Fruit fly (Drosophila melanogaster) whole organism, embryonic: ENCODE measurements around the gene CG3008.
A peak's percentile ranks its signal among the peaks of the same experiment; 100 is the strongest.

Experiments
- CG12071 ChIP-seq: fragments of 200-800 bp; sonication (Bioruptor generic); optimal IDR thresholded peaks from 3 replicates; lab custom pipeline; 2018; ENCODE audit warnings: missing biosample characterization, mild to moderate bottlenecking, missing genetic modification characterization
- CG13424 ChIP-seq: fragments of 200-800 bp; sonication (Bioruptor generic); optimal IDR thresholded peaks from 2 replicates; lab custom pipeline; 2019; ENCODE audit warnings: missing biosample characterization, mild to moderate bottlenecking, missing genetic modification characterization, moderate library complexity
- CG15269 ChIP-seq: fragments of 200-800 bp; sonication (Bioruptor generic); optimal IDR thresholded peaks from 2 replicates; lab custom pipeline; 2018; ENCODE audit warnings: missing biosample characterization, mild to moderate bottlenecking, missing genetic modification characterization, moderate library complexity
- CG15601 ChIP-seq: fragments of 200-800 bp; sonication (Bioruptor generic); optimal IDR thresholded peaks from 3 replicates; lab custom pipeline; 2019; ENCODE audit warnings: missing biosample characterization, mild to moderate bottlenecking, missing genetic modification characterization, moderate library complexity
- CG1832 ChIP-seq: fragments of 200-800 bp; sonication (Bioruptor generic); optimal IDR thresholded peaks from 2 replicates; lab custom pipeline; 2017; ENCODE audit warnings: missing biosample characterization, mild to moderate bottlenecking, missing genetic modification characterization, inconsistent platforms
- CG18476 ChIP-seq: fragments of 200-800 bp; sonication (Bioruptor generic); optimal IDR thresholded peaks from 2 replicates; lab custom pipeline; 2016; ENCODE audit warnings: missing biosample characterization, mild to moderate bottlenecking, missing genetic modification characterization
- CG18599 ChIP-seq: fragments of 200-800 bp; sonication (Bioruptor generic); optimal IDR thresholded peaks from 3 replicates; lab custom pipeline; 2017; ENCODE audit warnings: missing biosample characterization, missing genetic modification characterization, mild to moderate bottlenecking, moderate library complexity, missing genetic modification reagents
- CG2120 ChIP-seq: fragments of 200-800 bp; sonication (Bioruptor generic); optimal IDR thresholded peaks from 3 replicates; lab custom pipeline; 2016; ENCODE audit warnings: missing biosample characterization, missing genetic modification characterization
- CG2678 ChIP-seq: fragments of 200-800 bp; sonication (Bioruptor generic); optimal IDR thresholded peaks from 3 replicates; lab custom pipeline; 2019; ENCODE audit warnings: missing biosample characterization, mild to moderate bottlenecking, missing genetic modification characterization, moderate library complexity
- CG30431 ChIP-seq: fragments of 200-800 bp; sonication (Bioruptor generic); optimal IDR thresholded peaks from 2 replicates; lab custom pipeline; 2017; ENCODE audit warnings: missing biosample characterization, missing genetic modification characterization
- CG3838 ChIP-seq: fragments of 200-800 bp; sonication (Bioruptor generic); optimal IDR thresholded peaks from 3 replicates; lab custom pipeline; 2016; ENCODE audit warnings: missing biosample characterization, missing genetic modification characterization
- CG4328 ChIP-seq: fragments of 200-800 bp; sonication (Bioruptor generic); optimal IDR thresholded peaks from 3 replicates; lab custom pipeline; 2017; ENCODE audit warnings: missing biosample characterization, missing genetic modification reagents, missing genetic modification characterization
- CG9797 ChIP-seq: fragments of 200-800 bp; sonication (Bioruptor generic); optimal IDR thresholded peaks from 3 replicates; lab custom pipeline; 2018; ENCODE audit warnings: missing biosample characterization, mild to moderate bottlenecking, missing genetic modification characterization
- Deaf1 ChIP-seq: fragments of 200-800 bp; optimal IDR thresholded peaks from 3 replicates; lab custom pipeline; 2019; ENCODE audit warnings: missing biosample characterization, mild to moderate bottlenecking, missing genetic modification characterization, moderate library complexity
- Drgx ChIP-seq: fragments of 200-800 bp; sonication (Bioruptor generic); IDR thresholded peaks from 2 replicates; pipeline ENCODE4 v1.3.6; 2022; ENCODE audit warnings: missing biosample characterization, missing genetic modification characterization
- E2f1 ChIP-seq: fragments of 200-800 bp; sonication (Bioruptor generic); IDR thresholded peaks from 2 replicates; pipeline ENCODE4 v1.3.6; 2022; ENCODE audit warnings: missing biosample characterization, missing genetic modification characterization
- Fer3 ChIP-seq: fragments of 200-800 bp; sonication (Bioruptor generic); optimal IDR thresholded peaks from 2 replicates; lab custom pipeline; 2018; ENCODE audit warnings: missing biosample characterization, mild to moderate bottlenecking, missing genetic modification characterization, moderate library complexity
- Hmx ChIP-seq: fragments of 200-800 bp; sonication (Bioruptor generic); optimal IDR thresholded peaks from 2 replicates; lab custom pipeline; 2016; ENCODE audit warnings: missing biosample characterization, missing genetic modification characterization
- Lpt ChIP-seq: fragments of >200 bp; optimal IDR thresholded peaks from 2 replicates; lab custom pipeline; 2018; ENCODE audit warnings: missing biosample characterization, missing genetic modification characterization
- Nf-YC ChIP-seq: fragments of 200-800 bp; optimal IDR thresholded peaks from 3 replicates; lab custom pipeline; 2019; ENCODE audit warnings: missing biosample characterization, mild to moderate bottlenecking, missing genetic modification characterization, moderate library complexity
- Sox102F ChIP-seq: fragments of 200-800 bp; sonication (Bioruptor generic); optimal IDR thresholded peaks from 2 replicates; lab custom pipeline; 2018; ENCODE audit warnings: missing biosample characterization, mild to moderate bottlenecking, missing genetic modification characterization, moderate library complexity
- ac ChIP-seq: fragments of 200-800 bp; sonication (Bioruptor generic); optimal IDR thresholded peaks from 3 replicates; lab custom pipeline; 2017; ENCODE audit warnings: missing biosample characterization, mild to moderate bottlenecking, missing genetic modification characterization
- ara ChIP-seq: fragments of 200-800 bp; sonication (Bioruptor generic); IDR thresholded peaks from 2 replicates; pipeline ENCODE4 v1.3.6; 2022; ENCODE audit warnings: missing biosample characterization, missing genetic modification characterization
- bcd ChIP-seq: fragments of 200-800 bp; sonication (Bioruptor generic); optimal IDR thresholded peaks from 2 replicates; lab custom pipeline; 2017; ENCODE audit warnings: missing biosample characterization, mild to moderate bottlenecking, missing genetic modification characterization
- br ChIP-seq: fragments of >200 bp; optimal IDR thresholded peaks from 2 replicates; lab custom pipeline; 2017
- bsh ChIP-seq, 2 experiments: fragments of 200-800 bp; sonication (Bioruptor generic); optimal IDR thresholded peaks; 2 replicates each; lab custom pipeline; 2017 to 2018; ENCODE audit warnings: mild to moderate bottlenecking in 2 of 2, missing biosample characterization in 2 of 2, missing genetic modification characterization in 2 of 2, moderate library complexity in 1 of 2
- caup ChIP-seq: fragments of 200-800 bp; sonication (Bioruptor generic); optimal IDR thresholded peaks from 3 replicates; lab custom pipeline; 2017; ENCODE audit warnings: missing biosample characterization, mild to moderate bottlenecking, missing genetic modification characterization, moderate library complexity; ENCODE audit not compliant: severe bottlenecking
- ci ChIP-seq: fragments of 200-800 bp; sonication (Bioruptor generic); IDR thresholded peaks from 3 replicates; pipeline ENCODE4 v1.3.6; 2022; ENCODE audit warnings: missing biosample characterization, missing genetic modification characterization
- corto ChIP-seq: fragments of 200-800 bp; sonication (Bioruptor generic); optimal IDR thresholded peaks from 2 replicates; lab custom pipeline; 2016; ENCODE audit warnings: missing biosample characterization, mild to moderate bottlenecking, missing genetic modification characterization, moderate library complexity
- dmrt11E ChIP-seq: fragments of 200-800 bp; sonication (Bioruptor generic); optimal IDR thresholded peaks from 3 replicates; lab custom pipeline; 2018; ENCODE audit warnings: missing biosample characterization, mild to moderate bottlenecking, missing genetic modification characterization, moderate library complexity
- gce ChIP-seq: fragments of 200-800 bp; sonication (Bioruptor generic); IDR thresholded peaks from 3 replicates; pipeline ENCODE4 v1.3.6; 2022; ENCODE audit warnings: missing biosample characterization, missing genetic modification characterization
- gem ChIP-seq: fragments of 200-800 bp; sonication (Bioruptor generic); optimal IDR thresholded peaks from 2 replicates; lab custom pipeline; 2019; ENCODE audit warnings: missing biosample characterization, mild to moderate bottlenecking, missing genetic modification characterization, moderate library complexity
- grau ChIP-seq: fragments of 200-800 bp; optimal IDR thresholded peaks from 3 replicates; lab custom pipeline; 2019; ENCODE audit warnings: missing biosample characterization, mild to moderate bottlenecking, missing genetic modification characterization, moderate library complexity
- h ChIP-seq: fragments of >200 bp; optimal IDR thresholded peaks from 2 replicates; lab custom pipeline; 2017
- hkb ChIP-seq, 2 experiments: fragments of 200-800 bp in 1 of 2; fragments of >200 bp in 1 of 2; sonication (Bioruptor generic) in 1 of 2; IDR thresholded peaks in 1 of 2; optimal IDR thresholded peaks in 1 of 2; 2 replicates each; pipeline versions ENCODE4 v1.3.6 to Lab custom; 2017 to 2022; ENCODE audit warnings: missing biosample characterization in 1 of 2, missing genetic modification characterization in 1 of 2
- kni ChIP-seq: fragments of 200-800 bp; sonication (Bioruptor generic); optimal IDR thresholded peaks from 3 replicates; lab custom pipeline; 2017; ENCODE audit warnings: mild to moderate bottlenecking, missing biosample characterization, missing genetic modification reagents, missing genetic modification characterization
- lab ChIP-seq: fragments of 200-800 bp; sonication (Bioruptor generic); optimal IDR thresholded peaks from 3 replicates; lab custom pipeline; 2017; ENCODE audit warnings: missing biosample characterization, missing genetic modification characterization, mild to moderate bottlenecking, moderate library complexity, missing genetic modification reagents
- mam ChIP-seq: fragments of 200-800 bp; sonication (Bioruptor generic); optimal IDR thresholded peaks from 3 replicates; lab custom pipeline; 2016; ENCODE audit warnings: missing biosample characterization, missing genetic modification characterization
- pan ChIP-seq, 4 experiments: fragments of >200 bp in 3 of 4; fragments of 200-800 bp in 1 of 4; sonication (Bioruptor generic) in 1 of 4; optimal IDR thresholded peaks in 3 of 4; IDR thresholded peaks in 1 of 4; 2 replicates each; pipeline versions ENCODE4 v1.3.6 to Lab custom; 2017 to 2022; ENCODE audit warnings: missing biosample characterization in 2 of 4, missing genetic modification characterization in 2 of 4, mixed read lengths in 1 of 4
- repo ChIP-seq: fragments of 200-800 bp; sonication (Bioruptor generic); optimal IDR thresholded peaks from 2 replicates; lab custom pipeline; 2016; ENCODE audit warnings: missing biosample characterization, missing genetic modification characterization
- rib ChIP-seq: fragments of 200-800 bp; sonication (Bioruptor generic); IDR thresholded peaks from 2 replicates; pipeline ENCODE4 v1.3.6; 2022; ENCODE audit warnings: missing biosample characterization, missing genetic modification characterization
- row ChIP-seq: fragments of 200-800 bp; sonication (Bioruptor generic); IDR thresholded peaks from 3 replicates; pipeline ENCODE4 v1.3.6; 2022; ENCODE audit warnings: missing biosample characterization, missing genetic modification characterization
- sens ChIP-seq: fragments of 200-800 bp; sonication (Bioruptor generic); peaks from one replicate; lab custom pipeline; 2016; ENCODE audit warnings: missing biosample characterization, missing genetic modification characterization
- shn ChIP-seq: fragments of 200-800 bp; sonication (Bioruptor generic); optimal IDR thresholded peaks from 3 replicates; lab custom pipeline; 2016; ENCODE audit warnings: missing biosample characterization, missing genetic modification characterization
- so ChIP-seq: fragments of 200-800 bp; sonication (Bioruptor generic); IDR thresholded peaks from 3 replicates; pipeline ENCODE4 v1.3.6; 2022; ENCODE audit warnings: missing biosample characterization, missing genetic modification characterization
- tap ChIP-seq: fragments of 200-800 bp; optimal IDR thresholded peaks from 3 replicates; lab custom pipeline; 2019; ENCODE audit warnings: missing biosample characterization, mild to moderate bottlenecking, missing genetic modification characterization, moderate library complexity
- unpg ChIP-seq: fragments of 200-800 bp; sonication (Bioruptor generic); optimal IDR thresholded peaks from 3 replicates; lab custom pipeline; 2018; ENCODE audit warnings: missing biosample characterization, mild to moderate bottlenecking, missing genetic modification characterization, moderate library complexity
- zen2 ChIP-seq: fragments of 200-800 bp; sonication (Bioruptor generic); IDR thresholded peaks from 3 replicates; pipeline ENCODE4 v1.3.6; 2022; ENCODE audit warnings: missing biosample characterization, missing genetic modification characterization; ENCODE audit not compliant: partially characterized antibody

CG3008 gene

dm6 chr2L:4928340-4928739 lies 45.2 kb downstream of the CG3008 start (continued):
- peak; percentile 98 for TF ChIP-seq CG15601 (tag; lab: Kevin White, UChicago)
- TF ChIP-seq caup (GFP tag; lab: Kevin White, UChicago), result peak; percentile 31
- peak; percentile 73 for TF ChIP-seq CG18599 (GFP tag; lab: Kevin White, UChicago)
- peak; percentile 91 for TF ChIP-seq Deaf1 (tag; lab: Kevin White, UChicago)

- TF ChIP-seq CG12071 (peak; percentile 1), Fer3 (tag; lab: Kevin White, UChicago) (peak; percentile 14), br (lab: Kevin White, UChicago) (no peak), gce (GFP tag; lab: Robert Waterston, UW) (no peak), CG9797 (GFP tag; lab: Kevin White, UChicago) (no peak), bcd (GFP tag; lab: Kevin White, UChicago) (no peak), ara (GFP tag; lab: Robert Waterston, UW) (peak; percentile 39; the same call in 1 of the 2 replicates), ac (GFP tag; lab: Kevin White, UChicago) (no peak), repo (GFP tag; lab: Kevin White, UChicago) (no peak), CG1832 (GFP tag; lab: Kevin White, UChicago) (no peak), unpg (GFP tag; lab: Kevin White, UChicago) (peak; percentile 41), dmrt11E (no peak), kni (no peak), corto (GFP tag; lab: Kevin White, UChicago) (no peak), h (lab: Kevin White, UChicago) (no peak), zen2 (GFP tag; lab: Robert Waterston, UW) (no peak), pan (optimal IDR thresholded peaks at IDR 0.05; lab: Kevin White, UChicago) (no peak), pan (GFP tag; optimal IDR thresholded peaks at IDR 0.05 in 1 of 2, IDR thresholded peaks at IDR 0.05 in 1 of 2) (peak in 1 of 2 experiments; percentile 21), row (GFP tag; lab: Robert Waterston, UW) (peak; percentile 30; the same call in 1 of the 3 replicates), CG2120 (GFP tag; lab: Kevin White, UChicago) (peak; percentile 17), CG18476 (GFP tag; lab: Kevin White, UChicago) (no peak), E2f1 (GFP tag; lab: Robert Waterston, UW) (peak; percentile 15; the same call in 1 of the 2 replicates), CG13424 (tag; lab: Kevin White, UChicago) (peak; percentile 26), tap (tag; lab: Kevin White, UChicago) (peak; percentile 8), hkb (optimal IDR thresholded peaks at IDR 0.05; lab: Kevin White, UChicago) (no peak), hkb (GFP tag; IDR thresholded peaks at IDR 0.05; lab: Robert Waterston, UW) (0 out of 2 replicates have a peak, but pooled peaks have one; percentile 13), CG4328 (no peak), Sox102F (GFP tag; lab: Kevin White, UChicago) (peak; percentile 5), mam (GFP tag; lab: Kevin White, UChicago) (no peak), so (GFP tag; lab: Robert Waterston, UW) (no peak), CG30431 (GFP tag; lab: Kevin White, UChicago) (no peak), CG3838 (GFP tag; lab: Kevin White, UChicago) (no peak), Hmx (GFP tag; lab: Kevin White, UChicago) (no peak), Nf-YC (no peak), bsh (GFP tag; optimal IDR thresholded peaks at IDR 0.05; lab: Kevin White, UChicago) (no peak), gem (tag; lab: Kevin White, UChicago) (peak; percentile 49), CG2678 (peak; percentile 37), grau (peak; percentile 14), rib (no peak), shn (GFP tag; lab: Kevin White, UChicago) (no peak), sens (peak; percentile 83), Lpt (GFP tag; lab: Kevin White, UChicago) (no peak), CG15269 (tag; lab: Kevin White, UChicago) (peak; percentile 20), lab (GFP tag; lab: Kevin White, UChicago) (peak; percentile 34), Drgx (GFP tag; lab: Robert Waterston, UW) (peak; percentile 44), ci (peak; percentile 68; the same call in 2 of the 3 replicates)
Observed at dm6 chr2L:4930541-4930940, 47.4 kb downstream of the CG3008 start.
